Fruit fly (Drosophila melanogaster): Measurements from ENCODE around the gene robl37BC.
A peak's percentile ranks its signal among the peaks of the same experiment; 100 is the strongest.

The robl37BC gene

dm6 chr2L:19027246-19027886, 16.7 kb downstream of the robl37BC start, which contains the start of gene Sidpn (continued):
- TF ChIP-seq Adf1 (GFP tag; IDR thresholded peaks at IDR 0.05) (peak; percentile 77; the same call in 1 of the 2 replicates), CG32532 (GFP tag; IDR thresholded peaks at IDR 0.05) (no peak), crol (GFP tag; IDR thresholded peaks at IDR 0.05) (peak; percentile 63), abd-A (tag; optimal IDR thresholded peaks at IDR 0.05) (peak; percentile 99), Deaf1 (tag; optimal IDR thresholded peaks at IDR 0.05) (peak; percentile 95), CG13287 (GFP tag; IDR thresholded peaks at IDR 0.05; ENCODE audit: partially characterized antibody) (peak; percentile 9; the same call in 1 of the 2 replicates), CG4360 (GFP tag; IDR thresholded peaks at IDR 0.05) (peak; percentile 48; the same call in 1 of the 2 replicates), CG11247 (GFP tag; IDR thresholded peaks at IDR 0.05) (peak; percentile 18; the same call in 1 of the 2 replicates), scrt (GFP tag; optimal IDR thresholded peaks at IDR 0.05) (peak; percentile 40), CG13894 (tag; optimal IDR thresholded peaks at IDR 0.05) (peak; percentile 19)

- TF ChIP-seq Doc3 (GFP tag; IDR thresholded peaks at IDR 0.05; ENCODE audit: partially characterized antibody) (peak; percentile 84), Dad (GFP tag; optimal IDR thresholded peaks at IDR 0.05) (no peak), pho (GFP tag; optimal IDR thresholded peaks at IDR 0.05) (no peak), CG13287 (GFP tag; IDR thresholded peaks at IDR 0.05; ENCODE audit: partially characterized antibody) (peak; percentile 81), CG6791 (GFP tag; IDR thresholded peaks at IDR 0.05; ENCODE audit: partially characterized antibody) (peak; percentile 84), bbx (GFP tag; IDR thresholded peaks at IDR 0.05; ENCODE audit: partially characterized antibody) (peak; percentile 85), hbn (GFP tag; IDR thresholded peaks at IDR 0.05; ENCODE audit: partially characterized antibody) (peak; percentile 75), CG17385 (GFP tag; optimal IDR thresholded peaks at IDR 0.05) (peak; percentile 6), CG30020 (tag; optimal IDR thresholded peaks at IDR 0.05) (no peak), CG7987 (GFP tag; optimal IDR thresholded peaks at IDR 0.05) (no peak), CG1647 (GFP tag; optimal IDR thresholded peaks at IDR 0.05) (no peak), Hr78 (GFP tag; optimal IDR thresholded peaks at IDR 0.05) (no peak), CG34224 (GFP tag; IDR thresholded peaks at IDR 0.05; ENCODE audit: partially characterized antibody) (peak; percentile 70), CG10267 (tag; optimal IDR thresholded peaks at IDR 0.05) (peak; percentile 22), jing (GFP tag; optimal IDR thresholded peaks at IDR 0.05) (no peak), Med (GFP tag) (peak; percentile 40), inv (GFP tag; IDR thresholded peaks at IDR 0.05; ENCODE audit: partially characterized antibody) (peak; percentile 67), Dref (GFP tag; IDR thresholded peaks at IDR 0.05) (peak; percentile 69), tna (GFP tag; IDR thresholded peaks at IDR 0.05; ENCODE audit: partially characterized antibody) (0 out of 2 replicates have a peak, but pooled peaks have one; percentile 40), dpn (GFP tag; optimal IDR thresholded peaks at IDR 0.05) (no peak), amos (GFP tag; IDR thresholded peaks at IDR 0.05; ENCODE audit: partially characterized antibody) (peak; percentile 75), MTF-1 (GFP tag; optimal IDR thresholded peaks at IDR 0.05; ENCODE audit: borderline replicate concordance) (no peak), pzg (GFP tag; optimal IDR thresholded peaks at IDR 0.05) (peak; percentile 23), CG14050 (GFP tag; IDR thresholded peaks at IDR 0.05) (no peak), unc-4 (GFP tag; IDR thresholded peaks at IDR 0.05; ENCODE audit: partially characterized antibody) (peak; percentile 72), crp (GFP tag; optimal IDR thresholded peaks at IDR 0.05) (peak in 1 of 2 experiments; percentile 76), CG2116 (GFP tag; optimal IDR thresholded peaks at IDR 0.05) (peak; percentile 60), MESR4 (GFP tag; optimal IDR thresholded peaks at IDR 0.05) (peak; percentile 45), Opbp (GFP tag; IDR thresholded peaks at IDR 0.05; ENCODE audit: partially characterized antibody) (peak; percentile 73; the same call in 2 of the 3 replicates), knrl (GFP tag; IDR thresholded peaks at IDR 0.05; ENCODE audit: partially characterized antibody) (peak; percentile 84), Rfx (GFP tag; IDR thresholded peaks at IDR 0.05) (0 out of 2 replicates have a peak, but pooled peaks have one; percentile 14), kah (GFP tag; optimal IDR thresholded peaks at IDR 0.05) (no peak), Sry-δ (GFP tag; optimal IDR thresholded peaks at IDR 0.05) (peak; percentile 61), Stat92E (GFP tag; optimal IDR thresholded peaks at IDR 0.05) (no peak), CG2129 (GFP tag; IDR thresholded peaks at IDR 0.05; ENCODE audit: partially characterized antibody) (peak; percentile 63), scrt (GFP tag; optimal IDR thresholded peaks at IDR 0.05) (peak; percentile 40), NK7.1 (GFP tag; optimal IDR thresholded peaks at IDR 0.05) (no peak)
Measured at dm6 chr2L:19033288-19033687, 22.6 kb downstream of the robl37BC start, which contains the start of gene hook. Gene hook (minus strand): TSS chr2L:19033498.

Measured in whole organism, embryonic.